Worm (Caenorhabditis elegans): ENCODE measurements around the gene srv-17.
A peak's percentile ranks its signal among the peaks of the same experiment; 100 is the strongest.

srv-17 gene

DNA sequence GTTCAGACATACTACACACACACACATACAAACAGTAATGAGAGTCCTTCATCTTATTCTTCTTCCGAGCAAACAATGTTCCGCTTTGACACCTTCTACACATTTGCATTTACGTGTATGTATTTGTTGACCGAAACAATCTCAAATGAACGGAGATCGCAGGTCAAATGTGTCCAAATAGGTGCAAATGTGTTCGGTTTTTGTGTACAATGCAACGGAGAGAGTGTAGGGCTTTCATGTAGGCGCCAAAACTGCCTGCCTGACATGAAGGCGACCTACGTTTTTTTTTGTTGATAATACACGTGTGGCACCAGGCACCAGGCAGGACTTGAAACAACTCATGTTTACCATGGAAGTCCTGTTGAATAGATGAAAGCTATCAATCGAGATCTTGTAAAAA is 13.0 kb downstream of the srv-17 start:
- TF ChIP-seq nhr-2 (tag; optimal IDR thresholded peaks at IDR 0.05) (peak; percentile 58), zip-8 (tag; optimal IDR thresholded peaks at IDR 0.05) (no peak), tbx-8 (GFP tag; optimal IDR thresholded peaks at IDR 0.05) (no peak)

DNA sequence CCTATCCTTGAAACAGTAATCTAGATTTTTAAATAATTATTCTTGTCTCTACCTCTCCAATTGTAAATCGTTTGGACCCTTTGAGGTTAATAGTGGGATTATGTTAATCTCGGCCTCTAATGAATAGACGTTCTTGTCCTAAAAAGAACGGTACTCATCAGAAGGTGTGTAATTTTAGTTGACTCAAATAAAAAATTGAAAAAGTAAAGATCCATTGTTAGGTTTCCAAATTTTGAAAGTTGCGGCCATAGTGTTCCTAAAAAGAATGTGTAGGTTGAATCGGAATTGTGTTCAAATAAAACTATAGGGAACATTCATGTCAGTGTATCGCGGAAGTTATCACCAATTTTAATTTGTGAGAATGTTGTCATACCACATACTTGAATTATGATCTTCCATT is 14.4 kb downstream of the srv-17 start:
- TF ChIP-seq ztf-11 (tag; optimal IDR thresholded peaks at IDR 0.05) (no peak), lin-32 (GFP tag; optimal IDR thresholded peaks at IDR 0.05) (no peak), lin-13 (tag; optimal IDR thresholded peaks at IDR 0.05) (no peak), flh-1 (GFP tag; optimal IDR thresholded peaks at IDR 0.05) (no peak), nhr-2 (tag; optimal IDR thresholded peaks at IDR 0.05) (no peak), unc-62 (GFP tag; optimal IDR thresholded peaks at IDR 0.05) (no peak), ceh-83 (GFP tag; optimal IDR thresholded peaks at IDR 0.05) (no peak), sem-2 (GFP tag; optimal IDR thresholded peaks at IDR 0.05) (no peak), pha-4 (tag; optimal IDR thresholded peaks at IDR 0.05) (no peak), M03D4.4 (tag; optimal IDR thresholded peaks at IDR 0.05) (no peak), elt-3 (tag; optimal IDR thresholded peaks at IDR 0.05) (no peak), ces-1 (GFP tag; optimal IDR thresholded peaks at IDR 0.05) (no peak), tbx-8 (GFP tag; optimal IDR thresholded peaks at IDR 0.05) (no peak), ceh-39 (tag; optimal IDR thresholded peaks at IDR 0.05) (no peak), snpc-4 (tag; optimal IDR thresholded peaks at IDR 0.05) (no peak), lsy-2 (tag; optimal IDR thresholded peaks at IDR 0.05) (no peak), nhr-237 (tag; optimal IDR thresholded peaks at IDR 0.05) (no peak), nhr-12 (tag; optimal IDR thresholded peaks at IDR 0.05) (no peak), hlh-1 (tag; optimal IDR thresholded peaks at IDR 0.05) (no peak)

DNA sequence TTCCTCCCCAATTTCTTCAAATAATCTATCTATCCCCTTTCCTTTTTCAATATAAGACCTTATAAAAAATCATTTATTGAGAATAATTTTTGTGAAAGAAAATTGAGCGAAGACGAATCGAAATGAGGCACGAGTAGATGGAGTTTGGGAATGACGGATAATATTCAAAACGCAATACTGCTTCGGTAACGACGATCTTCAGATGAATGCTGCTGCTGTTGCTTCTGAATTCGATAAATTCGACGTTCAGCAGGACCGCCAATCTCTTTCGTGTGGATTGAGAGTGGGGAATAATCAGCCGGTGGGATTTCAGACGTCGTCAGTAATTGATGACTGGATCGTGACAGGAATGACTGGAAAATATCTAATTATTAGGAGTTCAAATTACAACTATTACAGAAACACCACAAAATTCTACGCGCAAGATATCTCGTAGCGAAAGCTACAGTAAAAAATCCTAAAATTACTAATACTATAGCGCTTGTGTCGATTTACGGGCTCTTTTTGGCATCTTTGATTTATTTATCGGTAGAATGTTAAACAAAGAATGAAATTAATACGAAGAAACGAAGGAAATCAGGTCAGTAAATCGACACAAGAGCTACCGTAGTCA is 19.1 kb downstream of the srv-17 start:
- TF ChIP-seq nhr-76 (tag; optimal IDR thresholded peaks at IDR 0.05) (no peak), nhr-12 (tag; optimal IDR thresholded peaks at IDR 0.05) (no peak), snpc-4 (tag; optimal IDR thresholded peaks at IDR 0.05) (no peak), lin-13 (tag; optimal IDR thresholded peaks at IDR 0.05) (no peak), ceh-43 (GFP tag; optimal IDR thresholded peaks at IDR 0.05) (no peak), pha-4 (tag; optimal IDR thresholded peaks at IDR 0.05) (no peak), ces-1 (GFP tag; optimal IDR thresholded peaks at IDR 0.05) (no peak), blmp-1 (tag; optimal IDR thresholded peaks at IDR 0.05) (no peak), unc-62 (GFP tag; optimal IDR thresholded peaks at IDR 0.05) (no peak), bed-3 (GFP tag; optimal IDR thresholded peaks at IDR 0.05) (no peak), ztf-11 (tag; optimal IDR thresholded peaks at IDR 0.05) (no peak), lin-32 (GFP tag; optimal IDR thresholded peaks at IDR 0.05) (no peak), elt-1 (tag; optimal IDR thresholded peaks at IDR 0.05; ENCODE audit: borderline replicate concordance, insufficient read depth) (no peak), elt-3 (tag; optimal IDR thresholded peaks at IDR 0.05) (no peak), drap-1 (GFP tag; optimal IDR thresholded peaks at IDR 0.05) (no peak)

DNA sequence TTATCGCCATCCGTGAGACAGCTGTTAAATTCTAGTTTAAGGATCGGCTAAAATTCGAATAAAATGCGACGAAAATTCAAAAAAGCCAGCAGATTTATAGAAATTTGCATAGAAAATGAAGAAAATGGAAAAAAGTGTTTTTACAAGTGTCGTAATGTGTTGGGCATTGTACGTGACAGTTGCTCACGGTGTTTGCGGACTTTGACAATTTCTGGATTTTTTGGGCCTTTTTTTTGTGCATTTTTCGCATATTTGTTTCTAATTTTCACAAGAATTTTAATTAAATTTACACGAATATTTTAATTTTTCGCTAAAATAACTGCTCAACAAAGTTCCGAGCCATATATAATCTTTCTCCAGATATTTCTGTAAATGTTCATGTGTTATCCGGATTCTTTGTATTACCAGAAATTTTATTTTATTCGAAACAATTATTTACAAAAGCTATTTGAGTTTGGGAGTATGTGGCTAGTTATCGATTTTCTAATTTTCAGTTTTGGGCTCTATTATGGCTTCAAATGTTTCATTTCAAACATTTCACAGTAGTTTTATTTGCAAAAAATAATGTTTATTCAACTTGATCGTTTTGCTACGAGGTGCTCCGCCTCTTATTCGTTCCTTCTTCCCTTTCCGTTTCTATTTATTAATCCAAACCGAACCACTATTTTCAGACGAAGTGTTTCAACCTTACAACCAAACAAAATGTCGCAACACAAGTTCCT is 21.8 kb downstream of the srv-17 start, which contains the start of gene sams-3:
TSS of gene sams-3 (plus strand) at position 672 of the 722 bp plus-strand sequence.
- TF ChIP-seq mab-5 (tag; optimal IDR thresholded peaks at IDR 0.05) = no peak
- no peak for TF ChIP-seq elt-3 (tag; optimal IDR thresholded peaks at IDR 0.05)
- TF ChIP-seq zip-8 (tag; optimal IDR thresholded peaks at IDR 0.05) = no peak
- TF ChIP-seq unc-120 (tag; optimal IDR thresholded peaks at IDR 0.05; ENCODE audit: poor library complexity, severe bottlenecking) = no peak
- TF ChIP-seq snpc-4 (tag; optimal IDR thresholded peaks at IDR 0.05) = no peak
- TF ChIP-seq lin-32 (GFP tag; optimal IDR thresholded peaks at IDR 0.05) = no peak
- no peak for TF ChIP-seq mep-1 (tag; optimal IDR thresholded peaks at IDR 0.05)
- TF ChIP-seq lin-13 (tag; optimal IDR thresholded peaks at IDR 0.05) = peak; percentile 26
- peak; percentile 98 for TF ChIP-seq hlh-1 (tag; optimal IDR thresholded peaks at IDR 0.05)
- TF ChIP-seq lsy-2 (tag; optimal IDR thresholded peaks at IDR 0.05) = peak; percentile 5
- TF ChIP-seq elt-1 (tag; optimal IDR thresholded peaks at IDR 0.05; ENCODE audit: borderline replicate concordance, insufficient read depth) = no peak
- no peak for TF ChIP-seq sptf-1 (tag; optimal IDR thresholded peaks at IDR 0.05)
- no peak for TF ChIP-seq nhr-12 (tag; optimal IDR thresholded peaks at IDR 0.05)
- no peak for TF ChIP-seq ceh-39 (tag; optimal IDR thresholded peaks at IDR 0.05)
- peak; percentile 46 for TF ChIP-seq ces-1 (GFP tag; optimal IDR thresholded peaks at IDR 0.05)
- TF ChIP-seq ceh-83 (GFP tag; optimal IDR thresholded peaks at IDR 0.05) = no peak

Data from whole organism, mixed stage, embryonic.